Fruit fly (Drosophila melanogaster) whole organism, embryonic: ENCODE results near the gene CG31431.

Source experiments
- Asciz ChIP-seq: fragments of 200-800 bp; sonication (Bioruptor generic); optimal IDR thresholded peaks from 2 replicates; lab custom pipeline; 2017; ENCODE audit warnings: missing biosample characterization, mild to moderate bottlenecking, missing genetic modification characterization, missing genetic modification reagents
- CG10267 ChIP-seq: fragments of 200-800 bp; sonication (Bioruptor generic); optimal IDR thresholded peaks from 2 replicates; lab custom pipeline; 2018; ENCODE audit warnings: missing biosample characterization, mild to moderate bottlenecking, missing genetic modification characterization, moderate library complexity
- CG12104 ChIP-seq: fragments of 200-800 bp; sonication (Bioruptor generic); optimal IDR thresholded peaks from 3 replicates; lab custom pipeline; 2016; ENCODE audit warnings: missing biosample characterization, missing genetic modification characterization
- CG13296 ChIP-seq: fragments of 200-800 bp; sonication (Bioruptor generic); optimal IDR thresholded peaks from 3 replicates; lab custom pipeline; 2018; ENCODE audit warnings: missing biosample characterization, mild to moderate bottlenecking, missing genetic modification characterization
- CG13624 ChIP-seq: fragments of 200-800 bp; sonication (Bioruptor generic); optimal IDR thresholded peaks from 2 replicates; lab custom pipeline; 2016; ENCODE audit warnings: missing biosample characterization, missing genetic modification characterization
- CG15269 ChIP-seq: fragments of 200-800 bp; sonication (Bioruptor generic); optimal IDR thresholded peaks from 2 replicates; lab custom pipeline; 2018; ENCODE audit warnings: missing biosample characterization, mild to moderate bottlenecking, missing genetic modification characterization, moderate library complexity
- CG1602 ChIP-seq: fragments of 200-800 bp; sonication (Bioruptor generic); optimal IDR thresholded peaks from 3 replicates; lab custom pipeline; 2016; ENCODE audit warnings: missing biosample characterization, missing genetic modification characterization
- CG17359 ChIP-seq: fragments of 200-800 bp; sonication (Bioruptor generic); optimal IDR thresholded peaks from 3 replicates; lab custom pipeline; 2018; ENCODE audit warnings: missing biosample characterization, mild to moderate bottlenecking, missing genetic modification characterization, moderate library complexity
- CG17361 ChIP-seq: fragments of 200-800 bp; sonication (Bioruptor generic); IDR thresholded peaks from 3 replicates; pipeline ENCODE4 v1.3.6; 2022; ENCODE audit warnings: missing biosample characterization, missing genetic modification characterization
- CG17385 ChIP-seq: fragments of 200-800 bp; sonication (Bioruptor generic); optimal IDR thresholded peaks from 3 replicates; lab custom pipeline; 2018; ENCODE audit warnings: missing biosample characterization, mild to moderate bottlenecking, missing genetic modification characterization
- CG17568 ChIP-seq: fragments of 200-800 bp; sonication (Bioruptor generic); optimal IDR thresholded peaks from 2 replicates; lab custom pipeline; 2018; ENCODE audit warnings: missing biosample characterization, mild to moderate bottlenecking, missing genetic modification characterization, moderate library complexity
- CG17912 ChIP-seq: fragments of 200-800 bp; sonication (Bioruptor generic); optimal IDR thresholded peaks from 2 replicates; lab custom pipeline; 2018; ENCODE audit warnings: missing biosample characterization, mild to moderate bottlenecking, missing genetic modification characterization
- CG2199 ChIP-seq: fragments of 200-800 bp; sonication (Bioruptor generic); IDR thresholded peaks from 3 replicates; pipeline ENCODE4 v1.3.6; 2022; ENCODE audit warnings: missing biosample characterization, missing genetic modification characterization
- CG31441 ChIP-seq: fragments of 200-800 bp; sonication (Bioruptor generic); IDR thresholded peaks from 2 replicates; pipeline ENCODE4 v1.3.6; 2022; ENCODE audit warnings: missing biosample characterization, missing genetic modification characterization
- CG4404 ChIP-seq: fragments of 200-800 bp; sonication (Bioruptor generic); IDR thresholded peaks from 2 replicates; pipeline ENCODE4 v1.3.6; 2022; ENCODE audit warnings: missing biosample characterization, missing genetic modification characterization
- CG4424 ChIP-seq: fragments of 200-800 bp; sonication (Bioruptor generic); optimal IDR thresholded peaks from 3 replicates; lab custom pipeline; 2016; ENCODE audit warnings: missing biosample characterization, missing genetic modification characterization
- CG7357 ChIP-seq: fragments of 200-800 bp; sonication (Bioruptor generic); IDR thresholded peaks from 3 replicates; pipeline ENCODE4 v1.3.6; 2022; ENCODE audit warnings: missing biosample characterization, missing genetic modification characterization
- CG8388 ChIP-seq: fragments of 200-800 bp; sonication (Bioruptor generic); optimal IDR thresholded peaks from 2 replicates; lab custom pipeline; 2019; ENCODE audit warnings: missing biosample characterization, mild to moderate bottlenecking, missing genetic modification characterization, moderate library complexity
- CG9215 ChIP-seq: fragments of 200-800 bp; sonication (Bioruptor generic); IDR thresholded peaks from 2 replicates; pipeline ENCODE4 v1.3.6; 2022; ENCODE audit warnings: missing biosample characterization, missing genetic modification characterization
- D ChIP-seq, 2 experiments: fragments of 200-800 bp in 1 of 2; fragments of >200 bp in 1 of 2; sonication (Bioruptor generic) in 1 of 2; optimal IDR thresholded peaks; 2 replicates in 1 of 2; 3 replicates in 1 of 2; lab custom pipeline; 2017; ENCODE audit warnings: mild to moderate bottlenecking in 1 of 2, missing biosample characterization in 1 of 2, missing genetic modification characterization in 1 of 2, missing genetic modification reagents in 1 of 2
- D19B ChIP-seq: fragments of 200-800 bp; sonication (Bioruptor generic); optimal IDR thresholded peaks from 2 replicates; lab custom pipeline; 2017; ENCODE audit warnings: missing biosample characterization, mild to moderate bottlenecking, missing genetic modification characterization
- Doc3 ChIP-seq: fragments of 200-800 bp; sonication (Bioruptor generic); IDR thresholded peaks from 3 replicates; pipeline ENCODE4 v1.3.6; 2022; ENCODE audit warnings: missing biosample characterization, missing genetic modification characterization; ENCODE audit not compliant: partially characterized antibody
- Dp ChIP-seq: fragments of 200-800 bp; sonication (Bioruptor generic); optimal IDR thresholded peaks from 2 replicates; lab custom pipeline; 2018; ENCODE audit warnings: missing biosample characterization, mild to moderate bottlenecking, missing genetic modification characterization, moderate library complexity
- Hey ChIP-seq: fragments of 200-800 bp; sonication (Bioruptor generic); optimal IDR thresholded peaks from 3 replicates; lab custom pipeline; 2018; ENCODE audit warnings: missing biosample characterization, mild to moderate bottlenecking, missing genetic modification characterization
- HmgZ ChIP-seq: fragments of 200-800 bp; sonication (Bioruptor generic); optimal IDR thresholded peaks from 2 replicates; lab custom pipeline; 2018; ENCODE audit warnings: missing biosample characterization, mild to moderate bottlenecking, missing genetic modification characterization
- Hr51 ChIP-seq, 2 experiments: fragments of 200-800 bp; sonication (Bioruptor generic); optimal IDR thresholded peaks; 2 replicates in 1 of 2; 3 replicates in 1 of 2; lab custom pipeline; 2016 to 2018; ENCODE audit warnings: missing biosample characterization in 2 of 2, missing genetic modification characterization in 2 of 2, mild to moderate bottlenecking in 1 of 2, moderate library complexity in 1 of 2
- Med ChIP-seq: fragments of 200-800 bp; sonication (Bioruptor generic); peaks from one replicate; lab custom pipeline; 2016; ENCODE audit warnings: missing biosample characterization, missing genetic modification characterization, mild to moderate bottlenecking, inconsistent platforms, moderate library complexity
- Meics ChIP-seq: fragments of 200-800 bp; sonication (Bioruptor generic); optimal IDR thresholded peaks from 2 replicates; lab custom pipeline; 2017; ENCODE audit warnings: missing biosample characterization, mild to moderate bottlenecking, missing genetic modification characterization
- Oli ChIP-seq: fragments of 200-800 bp; sonication (Bioruptor generic); optimal IDR thresholded peaks from 2 replicates; lab custom pipeline; 2018; ENCODE audit warnings: missing biosample characterization, mild to moderate bottlenecking, missing genetic modification characterization, moderate library complexity
- Sox102F ChIP-seq: fragments of 200-800 bp; sonication (Bioruptor generic); optimal IDR thresholded peaks from 2 replicates; lab custom pipeline; 2018; ENCODE audit warnings: missing biosample characterization, mild to moderate bottlenecking, missing genetic modification characterization, moderate library complexity
- bbx ChIP-seq: fragments of 200-800 bp; sonication (Bioruptor generic); IDR thresholded peaks from 2 replicates; pipeline ENCODE4 v1.3.6; 2022; ENCODE audit warnings: missing biosample characterization, missing genetic modification characterization; ENCODE audit not compliant: partially characterized antibody
- cwo ChIP-seq: fragments of 200-800 bp; sonication (Bioruptor generic); optimal IDR thresholded peaks from 3 replicates; lab custom pipeline; 2017; ENCODE audit warnings: missing biosample characterization, missing genetic modification characterization, mild to moderate bottlenecking, moderate library complexity, missing genetic modification reagents
- dmrt11E ChIP-seq: fragments of 200-800 bp; sonication (Bioruptor generic); optimal IDR thresholded peaks from 3 replicates; lab custom pipeline; 2018; ENCODE audit warnings: missing biosample characterization, mild to moderate bottlenecking, missing genetic modification characterization, moderate library complexity
- gcm ChIP-seq: fragments of 200-800 bp; sonication (Bioruptor generic); optimal IDR thresholded peaks from 2 replicates; lab custom pipeline; 2019; ENCODE audit warnings: missing biosample characterization, mild to moderate bottlenecking, missing genetic modification characterization, moderate library complexity
- grau ChIP-seq: fragments of 200-800 bp; optimal IDR thresholded peaks from 3 replicates; lab custom pipeline; 2019; ENCODE audit warnings: missing biosample characterization, mild to moderate bottlenecking, missing genetic modification characterization, moderate library complexity
- hb ChIP-seq: fragments of 200-800 bp; sonication (Bioruptor generic); IDR thresholded peaks from 3 replicates; pipeline ENCODE4 v1.3.6; 2022; ENCODE audit warnings: missing biosample characterization, missing genetic modification characterization; ENCODE audit not compliant: partially characterized antibody
- hkb ChIP-seq, 2 experiments: fragments of 200-800 bp in 1 of 2; fragments of >200 bp in 1 of 2; sonication (Bioruptor generic) in 1 of 2; IDR thresholded peaks in 1 of 2; optimal IDR thresholded peaks in 1 of 2; 2 replicates each; pipeline versions ENCODE4 v1.3.6 to Lab custom; 2017 to 2022; ENCODE audit warnings: missing biosample characterization in 1 of 2, missing genetic modification characterization in 1 of 2
- klu ChIP-seq: fragments of 200-800 bp; sonication (Bioruptor generic); IDR thresholded peaks from 2 replicates; pipeline ENCODE4 v1.3.6; 2022; ENCODE audit warnings: missing biosample characterization, missing genetic modification characterization
- kni ChIP-seq: fragments of 200-800 bp; sonication (Bioruptor generic); optimal IDR thresholded peaks from 3 replicates; lab custom pipeline; 2017; ENCODE audit warnings: mild to moderate bottlenecking, missing biosample characterization, missing genetic modification reagents, missing genetic modification characterization
- lab ChIP-seq: fragments of 200-800 bp; sonication (Bioruptor generic); optimal IDR thresholded peaks from 3 replicates; lab custom pipeline; 2017; ENCODE audit warnings: missing biosample characterization, missing genetic modification characterization, mild to moderate bottlenecking, moderate library complexity, missing genetic modification reagents
- phol ChIP-seq: fragments of 200-800 bp; sonication (Bioruptor generic); optimal IDR thresholded peaks from 3 replicates; lab custom pipeline; 2018; ENCODE audit warnings: missing biosample characterization, mild to moderate bottlenecking, missing genetic modification characterization, moderate library complexity
- prd ChIP-seq, 3 experiments: fragments of >200 bp in 2 of 3; fragments of 200-800 bp in 1 of 3; sonication (Bioruptor generic) in 1 of 3; optimal IDR thresholded peaks in 2 of 3; IDR thresholded peaks in 1 of 3; 2 replicates in 2 of 3; 3 replicates in 1 of 3; pipeline versions ENCODE4 v1.3.6 to Lab custom; 2017 to 2022; ENCODE audit warnings: missing biosample characterization in 1 of 3, missing genetic modification characterization in 1 of 3
- row ChIP-seq: fragments of 200-800 bp; sonication (Bioruptor generic); IDR thresholded peaks from 3 replicates; pipeline ENCODE4 v1.3.6; 2022; ENCODE audit warnings: missing biosample characterization, missing genetic modification characterization
- sqz ChIP-seq: fragments of 200-800 bp; sonication (Bioruptor generic); optimal IDR thresholded peaks from 3 replicates; lab custom pipeline; 2018; ENCODE audit warnings: missing biosample characterization, mild to moderate bottlenecking, missing genetic modification characterization
- trem ChIP-seq: fragments of 200-800 bp; optimal IDR thresholded peaks from 3 replicates; lab custom pipeline; 2019; ENCODE audit warnings: missing biosample characterization, mild to moderate bottlenecking, missing genetic modification characterization, moderate library complexity
- zf30C ChIP-seq: fragments of 200-800 bp; sonication (Bioruptor generic); optimal IDR thresholded peaks from 3 replicates; lab custom pipeline; 2018; ENCODE audit warnings: missing biosample characterization, mild to moderate bottlenecking, missing genetic modification characterization

CG31431 gene

dm6 chr3R:21823699-21824406 lies 46.6 kb upstream of the CG31431 start:
- TF ChIP-seq Hey (tag; lab: Kevin White, UChicago) = no peak
- TF ChIP-seq CG2199 (GFP tag; lab: Robert Waterston, UW) = peak; percentile 41; the same call in 1 of the 3 replicates
- peak; percentile 28 for TF ChIP-seq CG15269 (tag; lab: Kevin White, UChicago)
- peak; percentile 51 for TF ChIP-seq kni
- TF ChIP-seq row (GFP tag; lab: Robert Waterston, UW) = peak; percentile 59
- peak; percentile 17 for TF ChIP-seq Meics (GFP tag; lab: Kevin White, UChicago)
- no peak for TF ChIP-seq Dp (GFP tag; lab: Kevin White, UChicago)
- TF ChIP-seq trem (tag; lab: Kevin White, UChicago) = peak; percentile 1
- peak; percentile 73 for TF ChIP-seq CG31441
- peak; percentile 62; the same call in 2 of the 3 replicates for TF ChIP-seq CG17361
- TF ChIP-seq klu = peak; percentile 14; the same call in 1 of the 2 replicates
- no peak for TF ChIP-seq HmgZ
- peak; percentile 20 for TF ChIP-seq Med (GFP tag; lab: Kevin White, UChicago)
- peak; percentile 13 for TF ChIP-seq gcm (GFP tag; lab: Kevin White, UChicago)
- TF ChIP-seq CG17385 (GFP tag; lab: Kevin White, UChicago) = peak; percentile 6
- peak; percentile 10 for TF ChIP-seq Sox102F
- peak; percentile 71 for TF ChIP-seq phol (tag; lab: Kevin White, UChicago)
- peak; percentile 30 for TF ChIP-seq CG8388 (GFP tag; lab: Kevin White, UChicago)
- TF ChIP-seq D19B (GFP tag; lab: Kevin White, UChicago) = no peak
- TF ChIP-seq lab (GFP tag; lab: Kevin White, UChicago) = peak; percentile 25
- TF ChIP-seq CG4424 (GFP tag; lab: Kevin White, UChicago) = peak; percentile 68
- no peak for TF ChIP-seq Doc3 (GFP tag; lab: Robert Waterston, UW)
- no peak for TF ChIP-seq D (optimal IDR thresholded peaks at IDR 0.05; lab: Kevin White, UChicago)
- peak; percentile 49 for TF ChIP-seq D (GFP tag; optimal IDR thresholded peaks at IDR 0.05; lab: Kevin White, UChicago)
- TF ChIP-seq prd (optimal IDR thresholded peaks at IDR 0.05; lab: Kevin White, UChicago) = no peak
- TF ChIP-seq prd (GFP tag; IDR thresholded peaks at IDR 0.05; lab: Robert Waterston, UW) = peak; percentile 41; the same call in 1 of the 3 replicates
- peak; percentile 8 for TF ChIP-seq cwo
- TF ChIP-seq hb = no peak
- no peak for TF ChIP-seq CG13624 (GFP tag; lab: Kevin White, UChicago)
- no peak for TF ChIP-seq bbx (GFP tag; lab: Robert Waterston, UW)
- peak; percentile 85 for TF ChIP-seq grau
- TF ChIP-seq Hr51 (GFP tag; optimal IDR thresholded peaks at IDR 0.05; lab: Kevin White, UChicago) = peak in 1 of 2 experiments; percentile 41
- TF ChIP-seq CG4404 (GFP tag; lab: Robert Waterston, UW) = peak; percentile 51
- TF ChIP-seq sqz (GFP tag; lab: Kevin White, UChicago) = peak; percentile 37
- TF ChIP-seq CG17359 = peak; percentile 36
- peak; percentile 65 for TF ChIP-seq CG10267 (tag; lab: Kevin White, UChicago)
- TF ChIP-seq Oli (tag; lab: Kevin White, UChicago) = peak; percentile 29
- no peak for TF ChIP-seq zf30C (GFP tag; lab: Kevin White, UChicago)
- no peak for TF ChIP-seq CG7357 (GFP tag; lab: Robert Waterston, UW)
- no peak for TF ChIP-seq hkb (optimal IDR thresholded peaks at IDR 0.05; lab: Kevin White, UChicago)
- TF ChIP-seq hkb (GFP tag; IDR thresholded peaks at IDR 0.05; lab: Robert Waterston, UW) = peak; percentile 30
- TF ChIP-seq CG13296 = peak; percentile 29
- no peak for TF ChIP-seq CG9215 (GFP tag; lab: Robert Waterston, UW)
- TF ChIP-seq Asciz = peak; percentile 54
- peak; percentile 13 for TF ChIP-seq CG1602 (GFP tag; lab: Kevin White, UChicago)
- peak; percentile 6 for TF ChIP-seq CG12104 (GFP tag; lab: Kevin White, UChicago)
- TF ChIP-seq CG17568 (GFP tag; lab: Kevin White, UChicago) = no peak
- TF ChIP-seq dmrt11E = peak; percentile 67
- TF ChIP-seq CG17912 (GFP tag; lab: Kevin White, UChicago) = no peak
